Fruit fly (Drosophila melanogaster): Measurements from ENCODE around the gene exd.

The exd gene

dm6 chrX:16008814-16009213 is 16.5 kb downstream of the exd start, which contains the start of gene Muc14A:
TSS of gene Muc14A (plus strand) at chrX:16009114.
- TF ChIP-seq noc (tag; optimal IDR thresholded peaks at IDR 0.05) = no peak

Data from whole organism, larva.